Worm (Caenorhabditis elegans): ENCODE data around the gene btb-16.
"Not testable (repeated sequence)": the region's sequence is repeated elsewhere in the genome, so short reads cannot be mapped to it uniquely, and the experiment has no call there.

DNA sequence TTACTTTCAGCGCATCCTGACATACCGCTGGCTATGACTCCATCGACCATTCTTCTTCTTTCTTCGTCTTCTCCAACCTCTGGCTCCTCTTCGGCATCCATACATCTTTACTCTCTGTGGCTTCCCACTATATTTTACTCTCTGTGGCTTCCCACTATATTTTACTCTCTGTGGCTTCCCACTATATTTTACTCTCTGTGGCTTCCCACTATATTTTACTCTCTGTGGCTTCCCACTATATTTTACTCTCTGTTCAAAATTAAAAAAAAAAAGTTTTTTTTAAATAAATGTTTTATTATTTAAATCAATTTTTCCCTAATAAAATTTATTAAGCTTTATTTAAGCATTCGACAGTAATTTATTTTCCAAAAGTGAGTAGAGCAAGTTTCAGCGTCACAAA is 6.1 kb upstream of the btb-16 start, which contains the start of gene F39E9.14:
- not testable (repeated sequence) for TF ChIP-seq him-1, dao-5, W03F9.2 (tag; optimal IDR thresholded peaks at IDR 0.05)
